Worm (Caenorhabditis elegans) whole organism, L1 larva: ENCODE measurements around the gene str-196.

Experiments
- C04F5.9 ChIP-seq: sonication (generic microtip); optimal IDR thresholded peaks from 2 replicates; lab custom pipeline; 2016; ENCODE audit warnings: missing genetic modification characterization, missing compliant biosample characterization
- C16A3.4 ChIP-seq: fragments of 150-350 bp; optimal IDR thresholded peaks from 2 replicates; lab custom pipeline; 2014; ENCODE audit warnings: missing biosample characterization, missing genetic modification characterization
- F16B12.6 ChIP-seq: fragments of 150-350 bp; optimal IDR thresholded peaks from 2 replicates; lab custom pipeline; 2014; ENCODE audit warnings: missing biosample characterization, missing genetic modification characterization
- aha-1 ChIP-seq: fragments of 150-350 bp; optimal IDR thresholded peaks from 2 replicates; lab custom pipeline; 2014; ENCODE audit warnings: missing biosample characterization, missing genetic modification characterization
- alr-1 ChIP-seq: fragments of 200-800 bp; sonication (Bioruptor generic); optimal IDR thresholded peaks from 2 replicates; lab custom pipeline; 2018; ENCODE audit warnings: borderline replicate concordance, mild to moderate bottlenecking, missing genetic modification characterization, missing compliant biosample characterization
- aly-2 ChIP-seq: fragments of 150-350 bp; optimal IDR thresholded peaks from 2 replicates; lab custom pipeline; 2014; ENCODE audit warnings: missing biosample characterization, missing genetic modification characterization
- ama-1 ChIP-seq: fragments of 150-350 bp; optimal IDR thresholded peaks from 2 replicates; lab custom pipeline; 2014
- blmp-1 ChIP-seq: fragments of 150-350 bp; optimal IDR thresholded peaks from 2 replicates; lab custom pipeline; 2014; ENCODE audit warnings: missing biosample characterization, missing genetic modification characterization
- ceh-63 ChIP-seq: fragments of 200-800 bp; sonication (Bioruptor generic); optimal IDR thresholded peaks from 2 replicates; lab custom pipeline; 2018; ENCODE audit warnings: mild to moderate bottlenecking, missing genetic modification characterization, missing compliant biosample characterization
- ceh-8 ChIP-seq: fragments of 200-800 bp; sonication (Bioruptor generic); optimal IDR thresholded peaks from 2 replicates; lab custom pipeline; 2018; ENCODE audit warnings: mild to moderate bottlenecking, missing genetic modification characterization, moderate library complexity, missing compliant biosample characterization
- ceh-82 ChIP-seq, 3 experiments: fragments of 150-350 bp in 1 of 3; sonication (generic microtip) in 2 of 3; optimal IDR thresholded peaks; 2 replicates each; lab custom pipeline; 2014 to 2017; ENCODE audit warnings: missing biosample characterization in 3 of 3, missing genetic modification characterization in 3 of 3
- ces-1 ChIP-seq: fragments of 150-350 bp; optimal IDR thresholded peaks from 2 replicates; lab custom pipeline; 2014; ENCODE audit warnings: missing biosample characterization, missing genetic modification reagents, missing genetic modification characterization
- dpl-1 ChIP-seq, 3 experiments: fragments of 150-350 bp in 2 of 3; sonication (generic microtip) in 1 of 3; optimal IDR thresholded peaks; 2 replicates each; lab custom pipeline; 2014 to 2017; ENCODE audit warnings: missing biosample characterization in 3 of 3, missing genetic modification characterization in 3 of 3, missing genetic modification reagents in 3 of 3
- efl-1 ChIP-seq, 4 experiments: fragments of 150-350 bp; optimal IDR thresholded peaks in 3 of 4; peaks in 1 of 4; 1 replicate in 1 of 4; 2 replicates in 3 of 4; lab custom pipeline; 2014; ENCODE audit warnings: missing biosample characterization in 2 of 4, missing genetic modification characterization in 2 of 4, missing genetic modification reagents in 2 of 4
- efl-3 ChIP-seq: fragments of 200-800 bp; sonication (Bioruptor generic); optimal IDR thresholded peaks from 2 replicates; lab custom pipeline; 2018; ENCODE audit warnings: mild to moderate bottlenecking, missing genetic modification characterization, missing compliant biosample characterization
- egl-27 ChIP-seq, 2 experiments: fragments of 150-350 bp in 1 of 2; sonication (generic microtip); optimal IDR thresholded peaks; 3 replicates each; lab custom pipeline; 2017 to 2018; ENCODE audit warnings: missing biosample characterization in 2 of 2, missing genetic modification characterization in 2 of 2, missing genetic modification reagents in 2 of 2
- elt-2 ChIP-seq: sonication (generic microtip); optimal IDR thresholded peaks from 2 replicates; lab custom pipeline; 2016; ENCODE audit warnings: missing genetic modification characterization, mild to moderate bottlenecking, inconsistent platforms, missing compliant biosample characterization, missing genetic modification reagents
- elt-3 ChIP-seq, 6 experiments: fragments of 150-350 bp in 1 of 6; sonication (generic microtip); optimal IDR thresholded peaks; 2 replicates each; lab custom pipeline; 2017 to 2018; ENCODE audit warnings: missing biosample characterization in 6 of 6, missing genetic modification characterization in 6 of 6, inconsistent platforms in 1 of 6
- ets-5 ChIP-seq: fragments of 200-800 bp; sonication (Bioruptor generic); IDR thresholded peaks from 2 replicates; pipeline ENCODE4 v1.3.6; 2022; ENCODE audit warnings: missing genetic modification characterization, missing compliant biosample characterization
- fkh-4 ChIP-seq: sonication (generic microtip); optimal IDR thresholded peaks from 2 replicates; lab custom pipeline; 2016; ENCODE audit warnings: missing compliant biosample characterization, missing genetic modification characterization, borderline replicate concordance
- hlh-17 ChIP-seq: fragments of 200-800 bp; sonication (Bioruptor generic); optimal IDR thresholded peaks from 2 replicates; lab custom pipeline; 2018; ENCODE audit warnings: missing genetic modification characterization, mild to moderate bottlenecking, missing compliant biosample characterization, moderate library complexity, borderline replicate concordance
- hlh-4 ChIP-seq: sonication (generic microtip); optimal IDR thresholded peaks from 2 replicates; lab custom pipeline; 2016; ENCODE audit warnings: mild to moderate bottlenecking, missing genetic modification characterization, missing compliant biosample characterization
- hpl-2 ChIP-seq: fragments of 150-350 bp; optimal IDR thresholded peaks from 2 replicates; lab custom pipeline; 2014; ENCODE audit warnings: missing biosample characterization, missing genetic modification reagents, missing genetic modification characterization
- isw-1 ChIP-seq: fragments of 200-800 bp; sonication (Bioruptor generic); IDR thresholded peaks from 2 replicates; pipeline ENCODE4 v1.3.6; 2022; ENCODE audit warnings: missing genetic modification characterization, missing compliant biosample characterization
- jun-1 ChIP-seq: fragments of 150-350 bp; optimal IDR thresholded peaks from 2 replicates; lab custom pipeline; 2014; ENCODE audit warnings: missing biosample characterization, missing genetic modification reagents, missing genetic modification characterization
- lin-15B ChIP-seq: fragments of 150-350 bp; sonication (generic microtip); optimal IDR thresholded peaks from 3 replicates; lab custom pipeline; 2014; ENCODE audit warnings: missing biosample characterization, missing genetic modification characterization
- lin-35 ChIP-seq, 2 experiments: fragments of 150-350 bp; optimal IDR thresholded peaks; 2 replicates each; lab custom pipeline; 2014; ENCODE audit warnings: missing biosample characterization in 2 of 2, missing genetic modification characterization in 2 of 2, missing genetic modification reagents in 2 of 2
- lin-39 ChIP-seq: fragments of 150-350 bp; optimal IDR thresholded peaks from 2 replicates; lab custom pipeline; 2014; ENCODE audit warnings: missing biosample characterization, missing genetic modification reagents, missing genetic modification characterization
- lir-3 ChIP-seq: sonication (generic microtip); optimal IDR thresholded peaks from 2 replicates; lab custom pipeline; 2016; ENCODE audit warnings: mild to moderate bottlenecking, missing genetic modification characterization, moderate library complexity, missing compliant biosample characterization; ENCODE audit not compliant: poor library complexity
- lsy-2 ChIP-seq, 2 experiments: fragments of 150-350 bp; optimal IDR thresholded peaks; 2 replicates each; lab custom pipeline; 2014; ENCODE audit warnings: missing biosample characterization in 2 of 2, missing genetic modification characterization in 2 of 2
- mdl-1 ChIP-seq, 2 experiments: fragments of 150-350 bp; optimal IDR thresholded peaks; 2 replicates each; lab custom pipeline; 2014 to 2017; ENCODE audit warnings: missing biosample characterization in 2 of 2, missing genetic modification characterization in 2 of 2, inconsistent platforms in 1 of 2
- mef-2 ChIP-seq: fragments of 150-350 bp; optimal IDR thresholded peaks from 2 replicates; lab custom pipeline; 2014; ENCODE audit warnings: missing biosample characterization, missing genetic modification characterization
- mep-1 ChIP-seq: fragments of 150-350 bp; optimal IDR thresholded peaks from 2 replicates; lab custom pipeline; 2014; ENCODE audit warnings: missing biosample characterization, missing genetic modification characterization
- nhr-20 ChIP-seq: sonication (generic microtip); optimal IDR thresholded peaks from 2 replicates; lab custom pipeline; 2016; ENCODE audit warnings: mild to moderate bottlenecking, missing genetic modification characterization, missing compliant biosample characterization
- nhr-71 ChIP-seq: sonication (generic microtip); optimal IDR thresholded peaks from 2 replicates; lab custom pipeline; 2016; ENCODE audit warnings: mild to moderate bottlenecking, missing genetic modification characterization, moderate library complexity, missing compliant biosample characterization
- nhr-76 ChIP-seq: sonication (generic microtip); optimal IDR thresholded peaks from 2 replicates; lab custom pipeline; 2017; ENCODE audit warnings: missing biosample characterization, missing genetic modification characterization
- nhr-85 ChIP-seq: sonication (generic microtip); peaks from one replicate; lab custom pipeline; 2016; ENCODE audit warnings: missing genetic modification characterization, inconsistent platforms, missing compliant biosample characterization
- nhr-90 ChIP-seq: sonication (generic microtip); optimal IDR thresholded peaks from 2 replicates; lab custom pipeline; 2016; ENCODE audit warnings: mild to moderate bottlenecking, missing genetic modification characterization, missing compliant biosample characterization; ENCODE audit not compliant: poor library complexity
- pag-3 ChIP-seq: sonication (generic microtip); optimal IDR thresholded peaks from 2 replicates; lab custom pipeline; 2017; ENCODE audit warnings: missing genetic modification characterization, mild to moderate bottlenecking, missing compliant biosample characterization, antibody characterized with exemption, borderline replicate concordance; ENCODE audit not compliant: insufficient read depth
- pax-3 ChIP-seq: fragments of 200-800 bp; sonication (Bioruptor generic); optimal IDR thresholded peaks from 2 replicates; lab custom pipeline; 2018; ENCODE audit warnings: mild to moderate bottlenecking, missing genetic modification characterization, moderate library complexity, missing compliant biosample characterization
- pqm-1 ChIP-seq: sonication (generic microtip); optimal IDR thresholded peaks from 3 replicates; lab custom pipeline; 2017; ENCODE audit warnings: missing biosample characterization, missing genetic modification characterization
- skn-1 ChIP-seq: fragments of 150-350 bp; optimal IDR thresholded peaks from 2 replicates; lab custom pipeline; 2014; ENCODE audit warnings: missing biosample characterization, missing genetic modification characterization
- snu-23 ChIP-seq: sonication (generic microtip); optimal IDR thresholded peaks from 2 replicates; lab custom pipeline; 2016; ENCODE audit warnings: missing genetic modification characterization, missing compliant biosample characterization
- sox-4 ChIP-seq: sonication (generic microtip); optimal IDR thresholded peaks from 2 replicates; lab custom pipeline; 2016; ENCODE audit warnings: missing genetic modification characterization, missing compliant biosample characterization
- sup-37 ChIP-seq: fragments of 200-800 bp; sonication (Bioruptor generic); optimal IDR thresholded peaks from 2 replicates; lab custom pipeline; 2018; ENCODE audit warnings: mild to moderate bottlenecking, missing genetic modification characterization, missing compliant biosample characterization
- tbx-2 ChIP-seq: sonication (generic microtip); optimal IDR thresholded peaks from 2 replicates; lab custom pipeline; 2016; ENCODE audit warnings: missing genetic modification characterization, missing compliant biosample characterization
- unc-86 ChIP-seq: sonication (generic microtip); optimal IDR thresholded peaks from 2 replicates; lab custom pipeline; 2016; ENCODE audit warnings: missing genetic modification characterization, missing compliant biosample characterization
- unc-98 ChIP-seq: fragments of 200-800 bp; sonication (Bioruptor generic); IDR thresholded peaks from 2 replicates; pipeline ENCODE4 v1.3.6; 2022; ENCODE audit warnings: missing genetic modification characterization, missing compliant biosample characterization
- vab-15 ChIP-seq: sonication (generic microtip); optimal IDR thresholded peaks from 2 replicates; lab custom pipeline; 2017; ENCODE audit warnings: missing genotype, mild to moderate bottlenecking, missing genetic modification characterization, missing compliant biosample characterization
- xbp-1 ChIP-seq: sonication (generic microtip); optimal IDR thresholded peaks from 2 replicates; lab custom pipeline; 2016; ENCODE audit warnings: missing genetic modification characterization, missing compliant biosample characterization
- zag-1 ChIP-seq: fragments of 150-350 bp; optimal IDR thresholded peaks from 2 replicates; lab custom pipeline; 2014; ENCODE audit warnings: missing biosample characterization, missing genetic modification characterization
- zip-4 ChIP-seq: fragments of 200-800 bp; sonication (Bioruptor generic); optimal IDR thresholded peaks from 2 replicates; lab custom pipeline; 2018; ENCODE audit warnings: mild to moderate bottlenecking, missing genetic modification characterization, moderate library complexity, missing compliant biosample characterization

str-196 gene

DNA sequence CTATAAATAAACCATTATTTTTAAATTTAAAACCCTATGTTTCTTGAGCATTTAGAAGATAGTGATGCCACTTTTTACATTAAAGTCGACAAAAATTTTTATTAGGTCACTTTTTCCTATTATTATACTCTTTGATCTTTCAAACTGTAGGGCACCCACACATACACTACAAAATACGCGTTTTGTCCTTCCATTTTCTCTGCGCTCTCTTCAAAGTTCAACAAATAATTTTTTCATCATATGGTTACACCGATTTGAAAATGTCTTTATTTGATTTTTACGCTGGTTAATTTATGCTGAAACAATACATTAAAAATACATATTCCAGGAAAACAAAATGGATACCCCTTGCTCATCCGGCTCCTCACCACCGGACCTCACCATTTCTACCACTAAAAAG is 29.3 kb upstream of the str-196 start, which contains the start of gene nhr-202 (continued):
- no peak for TF ChIP-seq hlh-17 (GFP tag; lab: Kevin White, UChicago)
- TF ChIP-seq ceh-8 (GFP tag; lab: Kevin White, UChicago): no peak
- no peak for TF ChIP-seq isw-1 (GFP tag; lab: Robert Waterston, UW)
- no peak for TF ChIP-seq blmp-1 (tag; lab: Kevin White, UChicago)
- no peak for TF ChIP-seq pag-3 (tag; lab: Kevin White, UChicago)
- TF ChIP-seq mdl-1 (tag; optimal IDR thresholded peaks at IDR 0.05; lab: Kevin White, UChicago): no peak
- TF ChIP-seq snu-23 (GFP tag; lab: Kevin White, UChicago): peak; percentile 29
- TF ChIP-seq tbx-2 (tag; lab: Kevin White, UChicago): no peak
- TF ChIP-seq ets-5: no peak
- no peak for TF ChIP-seq efl-1 (optimal IDR thresholded peaks at IDR 0.05; lab: Kevin White, UChicago)
- peak in 1 of 2 experiments; percentile 8 for TF ChIP-seq efl-1 (GFP tag; optimal IDR thresholded peaks at IDR 0.05 in 1 of 2; lab: Kevin White, UChicago)
- TF ChIP-seq ama-1 (lab: Kevin White, UChicago): no peak
- no peak for TF ChIP-seq sox-4
- TF ChIP-seq skn-1 (tag; lab: Kevin White, UChicago): no peak
- TF ChIP-seq aha-1: no peak
- TF ChIP-seq nhr-76: no peak
- no peak for TF ChIP-seq ceh-63 (GFP tag; lab: Kevin White, UChicago)
- no peak for TF ChIP-seq ceh-82 (tag; optimal IDR thresholded peaks at IDR 0.05; lab: Kevin White, UChicago)
- no peak for TF ChIP-seq xbp-1 (tag; lab: Kevin White, UChicago)
- peak in 1 of 2 experiments; percentile 11 for TF ChIP-seq lin-35 (GFP tag; optimal IDR thresholded peaks at IDR 0.05; lab: Kevin White, UChicago)
- peak in 1 of 2 experiments; percentile 5 for TF ChIP-seq lsy-2 (tag; optimal IDR thresholded peaks at IDR 0.05; lab: Kevin White, UChicago)
- TF ChIP-seq jun-1 (tag; lab: Kevin White, UChicago): no peak
- no peak for TF ChIP-seq elt-3 (tag; optimal IDR thresholded peaks at IDR 0.05; lab: Kevin White, UChicago)
- TF ChIP-seq nhr-85 (tag; lab: Kevin White, UChicago): peak; percentile 70
- peak; percentile 25 for TF ChIP-seq mep-1
- TF ChIP-seq hlh-4 (tag; lab: Kevin White, UChicago): no peak
- TF ChIP-seq lin-39: no peak
- TF ChIP-seq efl-3: no peak
- TF ChIP-seq alr-1 (tag; lab: Kevin White, UChicago): no peak
- no peak for TF ChIP-seq fkh-4 (tag; lab: Kevin White, UChicago)
- peak; percentile 66 for TF ChIP-seq nhr-20
- no peak for TF ChIP-seq lin-15B (tag; lab: Kevin White, UChicago)
- TF ChIP-seq egl-27 (tag; optimal IDR thresholded peaks at IDR 0.05; lab: Kevin White, UChicago): no peak
- no peak for TF ChIP-seq unc-86 (tag; lab: Kevin White, UChicago)
- TF ChIP-seq pax-3 (tag; lab: Kevin White, UChicago): no peak
- no peak for TF ChIP-seq zip-4 (GFP tag; lab: Kevin White, UChicago)
- TF ChIP-seq pqm-1 (tag; lab: Kevin White, UChicago): no peak
- TF ChIP-seq nhr-90 (tag; lab: Kevin White, UChicago): no peak
- TF ChIP-seq dpl-1 (GFP tag; optimal IDR thresholded peaks at IDR 0.05; lab: Kevin White, UChicago): no peak

DNA sequence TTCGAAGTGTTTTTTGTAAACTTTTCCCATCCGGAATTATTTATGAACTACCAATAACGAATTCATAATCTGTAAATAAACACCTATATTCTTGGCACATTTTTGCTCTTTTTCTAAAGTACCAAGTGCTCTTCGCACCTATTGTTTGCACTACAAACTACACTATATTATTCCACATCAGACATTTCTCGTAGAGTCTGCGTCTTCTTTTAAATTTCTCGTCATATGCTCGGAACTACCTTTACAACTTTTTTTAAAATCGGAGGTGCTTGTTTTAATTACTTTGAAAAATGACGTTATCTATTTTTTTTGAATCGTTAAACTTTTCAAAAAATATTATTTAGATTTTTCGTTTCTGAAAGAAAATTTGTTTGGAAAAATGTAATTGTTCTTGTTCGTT is 26.7 kb upstream of the str-196 start, which contains the start of gene nhr-201:
Gene nhr-201, plus strand, starts transcription at position 29 of the 400 bp plus-strand sequence.
- TF ChIP-seq hpl-2 (GFP tag; lab: Kevin White, UChicago) (no peak), mef-2 (tag; lab: Kevin White, UChicago) (no peak), nhr-85 (tag; lab: Kevin White, UChicago) (no peak), F16B12.6 (tag; lab: Kevin White, UChicago) (no peak), zag-1 (tag; lab: Kevin White, UChicago) (no peak), xbp-1 (tag; lab: Kevin White, UChicago) (no peak), nhr-71 (peak; percentile 10), C04F5.9 (no peak), aly-2 (no peak), elt-2 (peak; percentile 19), ces-1 (GFP tag; lab: Kevin White, UChicago) (no peak), lir-3 (tag; lab: Kevin White, UChicago) (no peak), C16A3.4 (tag; lab: Kevin White, UChicago) (no peak), lsy-2 (tag; optimal IDR thresholded peaks at IDR 0.05; lab: Kevin White, UChicago) (no peak), efl-3 (no peak), fkh-4 (tag; lab: Kevin White, UChicago) (no peak), ceh-63 (GFP tag; lab: Kevin White, UChicago) (no peak), sup-37 (GFP tag; lab: Kevin White, UChicago) (no peak), vab-15 (tag; lab: Kevin White, UChicago) (no peak), unc-98 (GFP tag; lab: Robert Waterston, UW) (no peak)
